Worm (Caenorhabditis elegans) whole organism, young adult: Measurements from ENCODE around the gene F09F9.1.

ENCODE experiments used
- B0261.1 ChIP-seq: sonication (generic microtip); optimal IDR thresholded peaks from 2 replicates; lab custom pipeline; 2016; ENCODE audit warnings: mild to moderate bottlenecking, missing genetic modification characterization, moderate library complexity, missing compliant biosample characterization
- B0336.3 ChIP-seq: fragments of 200-800 bp; sonication (Bioruptor generic); IDR thresholded peaks from 2 replicates; pipeline ENCODE4 v1.3.6; 2022; ENCODE audit warnings: missing genetic modification characterization, missing compliant biosample characterization
- F22D6.2 ChIP-seq: sonication (generic microtip); optimal IDR thresholded peaks from 2 replicates; lab custom pipeline; 2016; ENCODE audit warnings: mild to moderate bottlenecking, missing genetic modification characterization, missing compliant biosample characterization
- F49E8.2 ChIP-seq: sonication (generic microtip); optimal IDR thresholded peaks from 3 replicates; lab custom pipeline; 2017; ENCODE audit warnings: missing genetic modification characterization, mild to moderate bottlenecking, missing compliant biosample characterization, antibody characterized with exemption, moderate library complexity; ENCODE audit not compliant: insufficient read depth
- F55B11.4 ChIP-seq: sonication (generic microtip); optimal IDR thresholded peaks from 2 replicates; lab custom pipeline; 2016; ENCODE audit warnings: missing compliant biosample characterization, missing genetic modification characterization, borderline replicate concordance; ENCODE audit not compliant: insufficient read depth
- F57C9.4 ChIP-seq: sonication (generic microtip); optimal IDR thresholded peaks from 2 replicates; lab custom pipeline; 2017; ENCODE audit warnings: mild to moderate bottlenecking, missing genetic modification characterization, missing compliant biosample characterization
- T26A5.8 ChIP-seq: sonication (generic microtip); optimal IDR thresholded peaks from 2 replicates; lab custom pipeline; 2016; ENCODE audit warnings: missing genetic modification characterization, missing compliant biosample characterization
- Y53F4B.3 ChIP-seq: fragments of 200-800 bp; sonication (Bioruptor generic); IDR thresholded peaks from 2 replicates; pipeline ENCODE4 v1.3.6; 2022; ENCODE audit warnings: missing genetic modification reagents, missing genetic modification characterization, missing compliant biosample characterization
- Y56A3A.18 ChIP-seq: fragments of 200-800 bp; sonication (Bioruptor generic); IDR thresholded peaks from 2 replicates; pipeline ENCODE4 v1.3.6; 2022; ENCODE audit warnings: missing genetic modification reagents, missing genetic modification characterization, missing compliant biosample characterization
- ZK185.1 ChIP-seq: sonication (generic microtip); optimal IDR thresholded peaks from 2 replicates; lab custom pipeline; 2016; ENCODE audit warnings: mild to moderate bottlenecking, missing genetic modification characterization, missing compliant biosample characterization; ENCODE audit not compliant: poor library complexity, severe bottlenecking
- aptf-3 ChIP-seq: fragments of 200-800 bp; sonication (Bioruptor generic); IDR thresholded peaks from 2 replicates; pipeline ENCODE4 v1.3.6; 2022; ENCODE audit warnings: missing genetic modification characterization, missing compliant biosample characterization
- attf-3 ChIP-seq: fragments of 200-800 bp; sonication (Bioruptor generic); conservative IDR thresholded peaks from 2 replicates; pipeline ENCODE4 v1.3.6; 2022; ENCODE audit warnings: missing genetic modification reagents, missing genetic modification characterization, missing compliant biosample characterization
- attf-6 ChIP-seq: fragments of 200-800 bp; sonication (Bioruptor generic); IDR thresholded peaks from 2 replicates; pipeline ENCODE4 v1.3.6; 2022; ENCODE audit warnings: missing genetic modification reagents, missing genetic modification characterization, missing compliant biosample characterization
- bed-2 ChIP-seq: fragments of 200-800 bp; sonication (Bioruptor generic); IDR thresholded peaks from 2 replicates; pipeline ENCODE4 v1.3.6; 2022; ENCODE audit warnings: missing genetic modification reagents, missing genetic modification characterization, missing compliant biosample characterization
- cebp-1 ChIP-seq, 2 experiments: fragments of 200-800 bp in 1 of 2; sonication (Bioruptor generic) in 1 of 2; sonication (generic microtip) in 1 of 2; IDR thresholded peaks in 1 of 2; optimal IDR thresholded peaks in 1 of 2; 2 replicates each; pipeline versions ENCODE4 v1.3.6 to Lab custom; 2017 to 2022; ENCODE audit warnings: missing compliant biosample characterization in 2 of 2, missing genetic modification characterization in 2 of 2, mild to moderate bottlenecking in 1 of 2, missing genetic modification reagents in 1 of 2, moderate library complexity in 1 of 2
- ceh-100 ChIP-seq: fragments of 200-800 bp; sonication (Bioruptor generic); IDR thresholded peaks from 2 replicates; pipeline ENCODE4 v1.3.6; 2022; ENCODE audit warnings: missing genetic modification reagents, missing genetic modification characterization, missing compliant biosample characterization
- ceh-58 ChIP-seq: fragments of 200-800 bp; sonication (Bioruptor generic); IDR thresholded peaks from 2 replicates; pipeline ENCODE4 v1.3.6; 2022; ENCODE audit warnings: missing genetic modification characterization, missing compliant biosample characterization
- dpff-1 ChIP-seq: sonication (generic microtip); optimal IDR thresholded peaks from 2 replicates; lab custom pipeline; 2017; ENCODE audit warnings: mild to moderate bottlenecking, missing genetic modification characterization, missing compliant biosample characterization
- ekl-4 ChIP-seq: fragments of 200-800 bp; sonication (Bioruptor generic); IDR thresholded peaks from 2 replicates; pipeline ENCODE4 v1.3.6; 2022; ENCODE audit warnings: missing genetic modification reagents, missing genetic modification characterization, missing compliant biosample characterization
- ets-4 ChIP-seq: fragments of 200-800 bp; sonication (Bioruptor generic); optimal IDR thresholded peaks from 2 replicates; lab custom pipeline; 2018; ENCODE audit warnings: mild to moderate bottlenecking, missing genetic modification characterization, missing compliant biosample characterization
- fkh-3 ChIP-seq: sonication (generic microtip); optimal IDR thresholded peaks from 2 replicates; lab custom pipeline; 2016; ENCODE audit warnings: mild to moderate bottlenecking, missing genetic modification characterization, missing compliant biosample characterization
- hlh-12 ChIP-seq: sonication (generic microtip); optimal IDR thresholded peaks from 2 replicates; lab custom pipeline; 2016; ENCODE audit warnings: missing genetic modification characterization, missing compliant biosample characterization
- hmg-1.2 ChIP-seq: fragments of 200-800 bp; sonication (Bioruptor generic); IDR thresholded peaks from 2 replicates; pipeline ENCODE4 v1.3.6; 2022; ENCODE audit warnings: missing genetic modification reagents, missing genetic modification characterization, missing compliant biosample characterization
- lin-26 ChIP-seq: fragments of 200-800 bp; sonication (Bioruptor generic); IDR thresholded peaks from 2 replicates; pipeline ENCODE4 v1.3.6; 2022; ENCODE audit warnings: missing genetic modification reagents, missing genetic modification characterization, missing compliant biosample characterization
- lir-1 ChIP-seq: fragments of 200-800 bp; sonication (Bioruptor generic); conservative IDR thresholded peaks from 2 replicates; pipeline ENCODE4 v1.3.6; 2022; ENCODE audit warnings: missing genetic modification reagents, missing genetic modification characterization, missing compliant biosample characterization
- lsl-1 ChIP-seq: fragments of 200-800 bp; sonication (Bioruptor generic); optimal IDR thresholded peaks from 2 replicates; lab custom pipeline; 2018; ENCODE audit warnings: mild to moderate bottlenecking, missing genetic modification characterization, moderate library complexity, missing compliant biosample characterization
- madf-10 ChIP-seq: sonication (generic microtip); optimal IDR thresholded peaks from 2 replicates; lab custom pipeline; 2016; ENCODE audit warnings: mild to moderate bottlenecking, missing genetic modification characterization, missing compliant biosample characterization
- madf-6 ChIP-seq: fragments of 200-800 bp; sonication (Bioruptor generic); IDR thresholded peaks from 2 replicates; pipeline ENCODE4 v1.3.6; 2022; ENCODE audit warnings: missing genetic modification reagents, missing genetic modification characterization, missing compliant biosample characterization
- madf-8 ChIP-seq: fragments of 200-800 bp; sonication (Bioruptor generic); conservative IDR thresholded peaks from 2 replicates; pipeline ENCODE4 v1.3.6; 2022; ENCODE audit warnings: missing genetic modification reagents, missing genetic modification characterization, missing compliant biosample characterization
- mcd-1 ChIP-seq: fragments of 200-800 bp; sonication (Bioruptor generic); IDR thresholded peaks from 2 replicates; pipeline ENCODE4 v1.3.6; 2022; ENCODE audit warnings: missing genetic modification reagents, missing genetic modification characterization, missing compliant biosample characterization
- mxl-1 ChIP-seq: sonication (generic microtip); optimal IDR thresholded peaks from 2 replicates; lab custom pipeline; 2016; ENCODE audit warnings: missing genetic modification characterization, missing compliant biosample characterization
- nfya-2 ChIP-seq: fragments of 200-800 bp; sonication (Bioruptor generic); IDR thresholded peaks from 2 replicates; pipeline ENCODE4 v1.3.6; 2022; ENCODE audit warnings: missing genetic modification reagents, missing genetic modification characterization, missing compliant biosample characterization
- nhr-120 ChIP-seq: fragments of 200-800 bp; sonication (Bioruptor generic); IDR thresholded peaks from 2 replicates; pipeline ENCODE4 v1.3.6; 2022; ENCODE audit warnings: missing genetic modification characterization, missing compliant biosample characterization
- nhr-179 ChIP-seq: sonication (generic microtip); optimal IDR thresholded peaks from 2 replicates; lab custom pipeline; 2016; ENCODE audit warnings: mild to moderate bottlenecking, missing genetic modification characterization, missing compliant biosample characterization
- nhr-90 ChIP-seq: sonication (generic microtip); optimal IDR thresholded peaks from 2 replicates; lab custom pipeline; 2016; ENCODE audit warnings: missing genotype, mild to moderate bottlenecking, missing genetic modification characterization, missing compliant biosample characterization
- pbrm-1 ChIP-seq: fragments of 200-800 bp; sonication (Bioruptor generic); IDR thresholded peaks from 2 replicates; pipeline ENCODE4 v1.3.6; 2022; ENCODE audit warnings: missing genetic modification reagents, missing genetic modification characterization, missing compliant biosample characterization
- rec-8 ChIP-seq, 2 experiments: sonication (generic microtip); optimal IDR thresholded peaks; 2 replicates each; lab custom pipeline; 2016; ENCODE audit warnings: mild to moderate bottlenecking in 2 of 2, missing genetic modification characterization in 2 of 2, missing genetic modification reagents in 2 of 2, missing genotype in 2 of 2, missing biosample characterization in 1 of 2, missing compliant biosample characterization in 1 of 2, moderate library complexity in 1 of 2
- rpc-1 ChIP-seq, 2 experiments: fragments of 150-350 bp in 1 of 2; sonication (generic microtip) in 1 of 2; optimal IDR thresholded peaks; 2 replicates each; lab custom pipeline; 2014 to 2018; ENCODE audit warnings: missing biosample characterization in 1 of 2, missing genetic modification characterization in 1 of 2, missing genetic modification reagents in 1 of 2, missing genotype in 1 of 2
- sea-2 ChIP-seq: fragments of 200-800 bp; sonication (Bioruptor generic); IDR thresholded peaks from 2 replicates; pipeline ENCODE4 v1.3.6; 2022; ENCODE audit warnings: missing genetic modification characterization, missing compliant biosample characterization
- snpc-4 ChIP-seq, 5 experiments: fragments of 150-350 bp in 1 of 5; sonication (generic microtip) in 4 of 5; optimal IDR thresholded peaks; 2 replicates each; lab custom pipeline; 2014 to 2018; ENCODE audit warnings: missing genetic modification characterization in 5 of 5, missing biosample characterization in 3 of 5, antibody characterized with exemption in 2 of 5, mild to moderate bottlenecking in 2 of 5, missing compliant biosample characterization in 2 of 5, missing genotype in 2 of 5, moderate library complexity in 2 of 5, missing genetic modification reagents in 1 of 5
- tbp1 ChIP-seq: fragments of 200-800 bp; sonication (Bioruptor generic); optimal IDR thresholded peaks from 2 replicates; lab custom pipeline; 2018; ENCODE audit warnings: mild to moderate bottlenecking, missing genetic modification characterization, missing compliant biosample characterization
- zfh-2 ChIP-seq: fragments of 200-800 bp; sonication (Bioruptor generic); conservative IDR thresholded peaks from 2 replicates; pipeline ENCODE4 v1.3.6; 2022; ENCODE audit warnings: missing genetic modification reagents, missing genetic modification characterization, missing compliant biosample characterization
- zim-3 ChIP-seq: sonication (generic microtip); optimal IDR thresholded peaks from 2 replicates; lab custom pipeline; 2017; ENCODE audit warnings: mild to moderate bottlenecking, missing genetic modification characterization, moderate library complexity, missing compliant biosample characterization
- ztf-25 ChIP-seq: fragments of 200-800 bp; sonication (Bioruptor generic); IDR thresholded peaks from 2 replicates; pipeline ENCODE4 v1.3.6; 2022; ENCODE audit warnings: missing genetic modification reagents, missing genetic modification characterization, missing compliant biosample characterization
- ztf-6 ChIP-seq: fragments of 200-800 bp; sonication (Bioruptor generic); IDR thresholded peaks from 2 replicates; pipeline ENCODE4 v1.3.6; 2022; ENCODE audit warnings: missing genetic modification reagents, missing genetic modification characterization, missing compliant biosample characterization

Gene F09F9.1

DNA sequence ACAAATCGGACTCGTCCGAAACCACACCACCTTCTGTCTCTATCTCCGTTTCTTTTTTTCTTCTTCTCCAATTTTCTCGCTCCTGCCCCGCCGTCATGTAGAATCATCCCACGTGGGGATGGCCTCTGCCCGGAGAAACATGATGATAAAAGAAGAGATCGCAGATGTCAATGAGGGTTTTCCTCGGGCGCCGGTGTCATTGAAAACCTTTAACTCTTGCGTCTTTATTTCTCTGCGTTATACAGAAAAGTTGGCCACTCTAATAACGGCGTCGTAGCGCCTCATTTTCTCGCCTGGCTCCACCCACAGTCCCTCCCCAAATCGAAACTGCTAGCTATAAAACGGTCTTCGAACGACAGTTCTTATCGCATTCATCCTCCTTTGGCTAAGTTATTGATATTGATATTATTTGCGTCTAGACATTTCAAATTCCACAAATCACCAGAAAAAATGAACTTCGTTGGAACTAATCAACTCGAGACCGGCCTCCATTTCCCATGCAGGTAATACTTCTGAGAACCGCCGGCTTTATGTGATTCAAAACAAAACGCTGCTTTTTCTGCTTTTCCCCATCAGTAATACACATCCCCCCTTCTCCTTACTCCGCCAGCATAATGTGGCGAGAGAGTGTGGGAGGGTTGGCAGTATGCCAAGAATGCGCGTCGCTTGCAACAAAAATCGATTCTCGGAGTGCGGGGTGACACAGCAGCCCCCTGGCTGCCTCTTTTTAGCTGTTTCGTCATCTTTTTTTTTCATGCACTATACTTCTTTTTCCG, 30.1 kb downstream of the F09F9.1 start:
- TF ChIP-seq sea-2 (GFP tag; lab: Robert Waterston, UW): peak; percentile 53; the same call in 1 of the 2 replicates
- no peak for TF ChIP-seq hlh-12 (tag; lab: Kevin White, UChicago)
- no peak for TF ChIP-seq F55B11.4 (tag; lab: Kevin White, UChicago)
- peak; percentile 7 for TF ChIP-seq nhr-90 (tag; lab: Kevin White, UChicago)
- no peak for TF ChIP-seq snpc-4 (GFP tag; optimal IDR thresholded peaks at IDR 0.05; lab: Kevin White, UChicago)
- no peak for TF ChIP-seq snpc-4 (tag; optimal IDR thresholded peaks at IDR 0.05; lab: Kevin White, UChicago)
- no peak for TF ChIP-seq Y56A3A.18 (GFP tag; lab: Robert Waterston, UW)
- peak; percentile 21; the same call in 1 of the 2 replicates for TF ChIP-seq madf-6 (GFP tag; lab: Robert Waterston, UW)
- TF ChIP-seq ceh-58 (GFP tag; lab: Robert Waterston, UW): no peak
- peak; percentile 67 for TF ChIP-seq mcd-1 (GFP tag; lab: Robert Waterston, UW)
- peak; percentile 26; the same call in 1 of the 2 replicates for TF ChIP-seq hmg-1.2
- peak; percentile 74 for TF ChIP-seq zfh-2 (GFP tag; lab: Robert Waterston, UW)
- TF ChIP-seq F57C9.4 (tag; lab: Kevin White, UChicago): peak; percentile 26
- 0 out of 2 replicates have a peak, but pooled peaks have one; percentile 9 for TF ChIP-seq ekl-4 (GFP tag; lab: Robert Waterston, UW)
- no peak for TF ChIP-seq nfya-2 (GFP tag; lab: Robert Waterston, UW)
- no peak for TF ChIP-seq zim-3 (tag; lab: Kevin White, UChicago)
- no peak for TF ChIP-seq F49E8.2 (tag; lab: Kevin White, UChicago)
- TF ChIP-seq rpc-1 (optimal IDR thresholded peaks at IDR 0.05; lab: Kevin White, UChicago): no peak
- TF ChIP-seq rpc-1 (tag; optimal IDR thresholded peaks at IDR 0.05; lab: Kevin White, UChicago): no peak
- TF ChIP-seq cebp-1 (GFP tag; IDR thresholded peaks at IDR 0.05; lab: Robert Waterston, UW): no peak
- TF ChIP-seq cebp-1 (tag; optimal IDR thresholded peaks at IDR 0.05; lab: Kevin White, UChicago): peak; percentile 76
- no peak for TF ChIP-seq fkh-3 (tag; lab: Kevin White, UChicago)
- no peak for TF ChIP-seq ZK185.1 (tag; lab: Kevin White, UChicago)
- no peak for TF ChIP-seq T26A5.8
- no peak for TF ChIP-seq nhr-179 (tag; lab: Kevin White, UChicago)
- peak; percentile 43; the same call in 1 of the 2 replicates for TF ChIP-seq ztf-25
- TF ChIP-seq mxl-1: no peak
- TF ChIP-seq F22D6.2: peak; percentile 54
- TF ChIP-seq bed-2: no peak
- TF ChIP-seq lsl-1: no peak
- TF ChIP-seq tbp1 (GFP tag; lab: Kevin White, UChicago): peak; percentile 29
- TF ChIP-seq rec-8 (tag; optimal IDR thresholded peaks at IDR 0.05; lab: Kevin White, UChicago): no peak
- TF ChIP-seq aptf-3: 0 out of 2 replicates have a peak, but pooled peaks have one; percentile 13
- TF ChIP-seq Y53F4B.3 (GFP tag; lab: Robert Waterston, UW): no peak
- peak; percentile 58 for TF ChIP-seq pbrm-1
- TF ChIP-seq attf-6 (GFP tag; lab: Robert Waterston, UW): no peak; the same call in 1 of the 2 replicates
- TF ChIP-seq B0336.3: no peak
- 0 out of 2 replicates have a peak, but pooled peaks have one; percentile 3 for TF ChIP-seq madf-8 (GFP tag; lab: Robert Waterston, UW)
- TF ChIP-seq lin-26 (GFP tag; lab: Robert Waterston, UW): peak; percentile 48
- TF ChIP-seq ets-4 (GFP tag; lab: Kevin White, UChicago): no peak
- peak; percentile 22; the same call in 1 of the 2 replicates for TF ChIP-seq lir-1
- no peak for TF ChIP-seq attf-3 (GFP tag; lab: Robert Waterston, UW)
- 0 out of 2 replicates have a peak, but pooled peaks have one; percentile 12 for TF ChIP-seq ztf-6
- 0 out of 2 replicates have a peak, but pooled peaks have one; percentile 45 for TF ChIP-seq nhr-120 (GFP tag; lab: Robert Waterston, UW)
- no peak for TF ChIP-seq dpff-1 (tag; lab: Kevin White, UChicago)
- no peak for TF ChIP-seq B0261.1 (tag; lab: Kevin White, UChicago)
- no peak for TF ChIP-seq madf-10 (tag; lab: Kevin White, UChicago)
- no peak for TF ChIP-seq ceh-100 (GFP tag; lab: Robert Waterston, UW)
